Worm (Caenorhabditis elegans) whole organism, L1 larva: ENCODE results near the gene T04B8.5.
A peak's percentile ranks its signal among the peaks of the same experiment; 100 is the strongest.

ENCODE experiments used
- C04F5.9 ChIP-seq: sonication (generic microtip); optimal IDR thresholded peaks from 2 replicates; lab custom pipeline; 2016; ENCODE audit warnings: missing genetic modification characterization, missing compliant biosample characterization
- Y116A8C.19 ChIP-seq: sonication (generic microtip); optimal IDR thresholded peaks from 2 replicates; lab custom pipeline; 2016; ENCODE audit warnings: missing compliant biosample characterization, missing genetic modification characterization, borderline replicate concordance
- alr-1 ChIP-seq: fragments of 200-800 bp; sonication (Bioruptor generic); optimal IDR thresholded peaks from 2 replicates; lab custom pipeline; 2018; ENCODE audit warnings: borderline replicate concordance, mild to moderate bottlenecking, missing genetic modification characterization, missing compliant biosample characterization
- aly-2 ChIP-seq: fragments of 150-350 bp; optimal IDR thresholded peaks from 2 replicates; lab custom pipeline; 2014; ENCODE audit warnings: missing biosample characterization, missing genetic modification characterization
- ama-1 ChIP-seq: fragments of 150-350 bp; optimal IDR thresholded peaks from 2 replicates; lab custom pipeline; 2014
- ceh-82 ChIP-seq, 3 experiments: fragments of 150-350 bp in 1 of 3; sonication (generic microtip) in 2 of 3; optimal IDR thresholded peaks; 2 replicates each; lab custom pipeline; 2014 to 2017; ENCODE audit warnings: missing biosample characterization in 3 of 3, missing genetic modification characterization in 3 of 3
- ces-1 ChIP-seq: fragments of 150-350 bp; optimal IDR thresholded peaks from 2 replicates; lab custom pipeline; 2014; ENCODE audit warnings: missing biosample characterization, missing genetic modification reagents, missing genetic modification characterization
- dpl-1 ChIP-seq, 3 experiments: fragments of 150-350 bp in 2 of 3; sonication (generic microtip) in 1 of 3; optimal IDR thresholded peaks; 2 replicates each; lab custom pipeline; 2014 to 2017; ENCODE audit warnings: missing biosample characterization in 3 of 3, missing genetic modification characterization in 3 of 3, missing genetic modification reagents in 3 of 3
- efl-1 ChIP-seq, 4 experiments: fragments of 150-350 bp; optimal IDR thresholded peaks in 3 of 4; peaks in 1 of 4; 1 replicate in 1 of 4; 2 replicates in 3 of 4; lab custom pipeline; 2014; ENCODE audit warnings: missing biosample characterization in 2 of 4, missing genetic modification characterization in 2 of 4, missing genetic modification reagents in 2 of 4
- egl-13 ChIP-seq: sonication (generic microtip); optimal IDR thresholded peaks from 2 replicates; lab custom pipeline; 2016; ENCODE audit warnings: missing genotype, missing genetic modification reagents, missing genetic modification characterization, missing compliant biosample characterization
- egl-27 ChIP-seq, 2 experiments: fragments of 150-350 bp in 1 of 2; sonication (generic microtip); optimal IDR thresholded peaks; 3 replicates each; lab custom pipeline; 2017 to 2018; ENCODE audit warnings: missing biosample characterization in 2 of 2, missing genetic modification characterization in 2 of 2, missing genetic modification reagents in 2 of 2
- elt-3 ChIP-seq, 6 experiments: fragments of 150-350 bp in 1 of 6; sonication (generic microtip); optimal IDR thresholded peaks; 2 replicates each; lab custom pipeline; 2017 to 2018; ENCODE audit warnings: missing biosample characterization in 6 of 6, missing genetic modification characterization in 6 of 6, inconsistent platforms in 1 of 6
- ets-5 ChIP-seq: fragments of 200-800 bp; sonication (Bioruptor generic); IDR thresholded peaks from 2 replicates; pipeline ENCODE4 v1.3.6; 2022; ENCODE audit warnings: missing genetic modification characterization, missing compliant biosample characterization
- fkh-10 ChIP-seq: sonication (generic microtip); optimal IDR thresholded peaks from 2 replicates; lab custom pipeline; 2017; ENCODE audit warnings: missing biosample characterization, missing genetic modification reagents, missing genetic modification characterization
- hlh-4 ChIP-seq: sonication (generic microtip); optimal IDR thresholded peaks from 2 replicates; lab custom pipeline; 2016; ENCODE audit warnings: mild to moderate bottlenecking, missing genetic modification characterization, missing compliant biosample characterization
- hpl-2 ChIP-seq: fragments of 150-350 bp; optimal IDR thresholded peaks from 2 replicates; lab custom pipeline; 2014; ENCODE audit warnings: missing biosample characterization, missing genetic modification reagents, missing genetic modification characterization
- jun-1 ChIP-seq: fragments of 150-350 bp; optimal IDR thresholded peaks from 2 replicates; lab custom pipeline; 2014; ENCODE audit warnings: missing biosample characterization, missing genetic modification reagents, missing genetic modification characterization
- lin-39 ChIP-seq: fragments of 150-350 bp; optimal IDR thresholded peaks from 2 replicates; lab custom pipeline; 2014; ENCODE audit warnings: missing biosample characterization, missing genetic modification reagents, missing genetic modification characterization
- lir-3 ChIP-seq: sonication (generic microtip); optimal IDR thresholded peaks from 2 replicates; lab custom pipeline; 2016; ENCODE audit warnings: mild to moderate bottlenecking, missing genetic modification characterization, moderate library complexity, missing compliant biosample characterization; ENCODE audit not compliant: poor library complexity
- lsy-2 ChIP-seq, 2 experiments: fragments of 150-350 bp; optimal IDR thresholded peaks; 2 replicates each; lab custom pipeline; 2014; ENCODE audit warnings: missing biosample characterization in 2 of 2, missing genetic modification characterization in 2 of 2
- mab-9 ChIP-seq: fragments of 200-800 bp; sonication (Bioruptor generic); IDR thresholded peaks from 2 replicates; pipeline ENCODE4 v1.3.6; 2022; ENCODE audit warnings: missing genetic modification reagents, missing genetic modification characterization, missing compliant biosample characterization
- nhr-11 ChIP-seq: fragments of 150-350 bp; optimal IDR thresholded peaks from 2 replicates; lab custom pipeline; 2014; ENCODE audit warnings: missing biosample characterization, missing genetic modification characterization
- nhr-12 ChIP-seq: sonication (generic microtip); optimal IDR thresholded peaks from 2 replicates; lab custom pipeline; 2017; ENCODE audit warnings: missing biosample characterization, missing genetic modification characterization
- nhr-19 ChIP-seq: fragments of 200-800 bp; sonication (Bioruptor generic); conservative IDR thresholded peaks from 2 replicates; pipeline ENCODE4 v1.3.6; 2022; ENCODE audit warnings: missing genetic modification characterization, missing compliant biosample characterization
- nhr-237 ChIP-seq: fragments of 150-350 bp; optimal IDR thresholded peaks from 2 replicates; lab custom pipeline; 2014; ENCODE audit warnings: missing biosample characterization, missing genetic modification characterization
- nhr-76 ChIP-seq: sonication (generic microtip); optimal IDR thresholded peaks from 2 replicates; lab custom pipeline; 2017; ENCODE audit warnings: missing biosample characterization, missing genetic modification characterization
- nhr-85 ChIP-seq: sonication (generic microtip); peaks from one replicate; lab custom pipeline; 2016; ENCODE audit warnings: missing genetic modification characterization, inconsistent platforms, missing compliant biosample characterization
- pax-3 ChIP-seq: fragments of 200-800 bp; sonication (Bioruptor generic); optimal IDR thresholded peaks from 2 replicates; lab custom pipeline; 2018; ENCODE audit warnings: mild to moderate bottlenecking, missing genetic modification characterization, moderate library complexity, missing compliant biosample characterization
- rnt-1 ChIP-seq: sonication (generic microtip); optimal IDR thresholded peaks from 2 replicates; lab custom pipeline; 2016; ENCODE audit warnings: mild to moderate bottlenecking, missing genetic modification characterization, moderate library complexity, missing compliant biosample characterization
- snu-23 ChIP-seq: sonication (generic microtip); optimal IDR thresholded peaks from 2 replicates; lab custom pipeline; 2016; ENCODE audit warnings: missing genetic modification characterization, missing compliant biosample characterization
- tbx-2 ChIP-seq: sonication (generic microtip); optimal IDR thresholded peaks from 2 replicates; lab custom pipeline; 2016; ENCODE audit warnings: missing genetic modification characterization, missing compliant biosample characterization
- tlp-1 ChIP-seq: fragments of 150-350 bp; optimal IDR thresholded peaks from 2 replicates; lab custom pipeline; 2014; ENCODE audit warnings: missing biosample characterization, missing genetic modification characterization
- unc-30 ChIP-seq: sonication (generic microtip); optimal IDR thresholded peaks from 2 replicates; lab custom pipeline; 2017; ENCODE audit warnings: missing biosample characterization, missing genetic modification characterization
- unc-86 ChIP-seq: sonication (generic microtip); optimal IDR thresholded peaks from 2 replicates; lab custom pipeline; 2016; ENCODE audit warnings: missing genetic modification characterization, missing compliant biosample characterization
- vab-15 ChIP-seq: sonication (generic microtip); optimal IDR thresholded peaks from 2 replicates; lab custom pipeline; 2017; ENCODE audit warnings: missing genotype, mild to moderate bottlenecking, missing genetic modification characterization, missing compliant biosample characterization
- zag-1 ChIP-seq: fragments of 150-350 bp; optimal IDR thresholded peaks from 2 replicates; lab custom pipeline; 2014; ENCODE audit warnings: missing biosample characterization, missing genetic modification characterization
- zip-4 ChIP-seq: fragments of 200-800 bp; sonication (Bioruptor generic); optimal IDR thresholded peaks from 2 replicates; lab custom pipeline; 2018; ENCODE audit warnings: mild to moderate bottlenecking, missing genetic modification characterization, moderate library complexity, missing compliant biosample characterization
- ztf-11 ChIP-seq, 2 experiments: sonication (generic microtip); optimal IDR thresholded peaks; 2 replicates each; lab custom pipeline; 2016 to 2017; ENCODE audit warnings: missing genetic modification characterization in 2 of 2, missing biosample characterization in 1 of 2, missing compliant biosample characterization in 1 of 2
- ztf-4 ChIP-seq: fragments of 150-350 bp; optimal IDR thresholded peaks from 2 replicates; lab custom pipeline; 2014; ENCODE audit warnings: missing biosample characterization, missing genetic modification characterization

Gene T04B8.5

DNA sequence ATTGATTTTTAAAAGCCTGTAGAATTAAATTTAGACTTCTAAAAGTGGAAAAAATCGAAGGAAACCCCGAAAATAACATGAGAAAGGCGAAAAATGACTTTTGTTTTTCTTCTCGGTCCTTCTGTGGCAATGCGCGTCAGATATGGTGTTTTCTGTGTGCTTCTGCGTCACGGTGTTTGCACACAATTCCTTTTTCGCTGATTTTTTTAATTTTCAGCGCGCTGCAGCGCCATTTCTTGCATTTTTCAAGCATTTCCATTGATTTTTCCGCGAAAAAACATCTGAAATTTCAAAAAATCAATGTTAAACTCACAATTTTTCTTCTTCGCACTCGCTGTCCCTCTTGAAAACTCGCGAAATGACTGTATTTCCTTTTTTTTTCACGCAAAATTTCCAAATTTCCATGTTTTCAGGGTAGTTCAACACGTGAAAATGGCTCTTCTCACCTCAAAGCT, 44.1 kb downstream of the T04B8.5 start, which contains the start of the genes cdc-37 and W08F4.3 (continued):
- TF ChIP-seq unc-86 (no peak), mab-9 (no peak), unc-30 (no peak), nhr-12 (tag; lab: Kevin White, UChicago) (no peak), rnt-1 (tag; lab: Kevin White, UChicago) (peak; percentile 46), nhr-76 (tag; lab: Kevin White, UChicago) (no peak), ceh-82 (tag; optimal IDR thresholded peaks at IDR 0.05; lab: Kevin White, UChicago) (peak in 1 of 3 experiments; percentile 23), lin-39 (tag; lab: Kevin White, UChicago) (no peak), dpl-1 (GFP tag; optimal IDR thresholded peaks at IDR 0.05; lab: Kevin White, UChicago) (peak in 2 of 3 experiments; percentile 44 to 50), egl-27 (tag; optimal IDR thresholded peaks at IDR 0.05; lab: Kevin White, UChicago) (no peak), zag-1 (tag; lab: Kevin White, UChicago) (no peak), nhr-19 (GFP tag; lab: Robert Waterston, UW) (no peak), jun-1 (tag; lab: Kevin White, UChicago) (no peak), tbx-2 (tag; lab: Kevin White, UChicago) (no peak), zip-4 (no peak), nhr-237 (tag; lab: Kevin White, UChicago) (no peak), vab-15 (tag; lab: Kevin White, UChicago) (no peak), hlh-4 (tag; lab: Kevin White, UChicago) (no peak), ets-5 (no peak), tlp-1 (tag; lab: Kevin White, UChicago) (no peak), ces-1 (no peak), lsy-2 (tag; optimal IDR thresholded peaks at IDR 0.05; lab: Kevin White, UChicago) (no peak), ztf-11 (tag; optimal IDR thresholded peaks at IDR 0.05; lab: Kevin White, UChicago) (no peak), ama-1 (lab: Kevin White, UChicago) (no peak), efl-1 (optimal IDR thresholded peaks at IDR 0.05; lab: Kevin White, UChicago) (peak; percentile 48 to 67), efl-1 (GFP tag; optimal IDR thresholded peaks at IDR 0.05 in 1 of 2; lab: Kevin White, UChicago) (peak; percentile 62 to 94), elt-3 (tag; optimal IDR thresholded peaks at IDR 0.05; lab: Kevin White, UChicago) (no peak), egl-13 (tag; lab: Kevin White, UChicago) (no peak), pax-3 (tag; lab: Kevin White, UChicago) (no peak), C04F5.9 (tag; lab: Kevin White, UChicago) (no peak), snu-23 (peak; percentile 21), nhr-11 (tag; lab: Kevin White, UChicago) (no peak), alr-1 (tag; lab: Kevin White, UChicago) (no peak), ztf-4 (tag; lab: Kevin White, UChicago) (no peak), Y116A8C.19 (tag; lab: Kevin White, UChicago) (no peak), aly-2 (tag; lab: Kevin White, UChicago) (no peak), fkh-10 (GFP tag; lab: Kevin White, UChicago) (no peak)

DNA sequence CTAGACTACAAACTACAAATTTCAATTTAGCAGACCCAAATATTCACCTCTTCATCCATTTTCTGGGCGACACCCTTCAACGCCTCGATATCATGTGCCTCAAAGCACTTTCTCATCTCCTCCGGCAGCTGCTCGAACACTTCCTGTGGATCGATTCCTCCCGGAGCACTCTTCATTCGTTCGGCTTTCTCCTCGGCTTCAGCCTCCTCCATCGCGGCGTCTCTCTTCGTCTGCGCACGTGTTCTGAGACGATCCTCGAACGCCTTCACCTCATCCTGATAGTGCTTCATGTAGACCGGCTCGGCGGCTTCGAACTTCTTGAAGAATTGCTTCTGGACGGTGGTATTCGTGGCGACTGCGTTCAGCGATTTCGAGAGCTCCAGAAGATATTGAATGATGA, 45.5 kb downstream of the T04B8.5 start:
- no peak for TF ChIP-seq nhr-12 (tag; lab: Kevin White, UChicago)
- TF ChIP-seq efl-1 (optimal IDR thresholded peaks at IDR 0.05; lab: Kevin White, UChicago) = no peak
- peak in 1 of 2 experiments; percentile 89 for TF ChIP-seq efl-1 (GFP tag; optimal IDR thresholded peaks at IDR 0.05 in 1 of 2; lab: Kevin White, UChicago)
- TF ChIP-seq lir-3 (tag; lab: Kevin White, UChicago) = no peak

- TF ChIP-seq nhr-85 (tag; lab: Kevin White, UChicago) = peak; percentile 8
- TF ChIP-seq hpl-2 = no peak
These were observed 46.7 kb downstream of the T04B8.5 start, which contains the start of gene W08F4.7 for ce11 chrII:577632-578031. TSS of gene W08F4.7 (minus strand) at chrII:577732.
